Fruit fly (Drosophila melanogaster): Measurements from ENCODE around the gene Nop56.

The Nop56 gene

DNA sequence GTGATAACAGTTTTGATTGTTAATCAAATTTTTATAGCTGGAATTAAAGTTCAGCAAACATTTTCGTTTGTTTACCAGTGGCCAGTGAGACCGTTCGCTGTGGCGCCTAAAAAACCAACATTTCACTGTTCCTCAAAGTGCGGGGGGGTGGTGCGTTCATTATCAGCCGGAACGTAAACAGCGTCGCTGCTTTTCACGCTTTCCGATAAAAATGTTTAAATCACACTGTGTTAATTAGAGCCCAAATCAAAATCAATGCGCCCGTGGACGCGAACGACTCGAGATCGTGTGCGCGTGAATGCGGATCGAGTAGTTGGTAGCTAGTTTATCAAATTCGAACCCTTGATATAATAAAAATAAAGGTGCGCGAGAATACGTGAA lies 27.0 kb upstream of the Nop56 start, which contains the start of gene CG34376 (continued):
- TF ChIP-seq CG1024 (GFP tag; IDR thresholded peaks at IDR 0.05) (0 out of 2 replicates have a peak, but pooled peaks have one; percentile 5), CG9215 (GFP tag; IDR thresholded peaks at IDR 0.05) (0 out of 2 replicates have a peak, but pooled peaks have one; percentile 5), slou (GFP tag; optimal IDR thresholded peaks at IDR 0.05) (no peak), CG12659 (GFP tag; optimal IDR thresholded peaks at IDR 0.05) (peak; percentile 64), CG10209 (GFP tag; optimal IDR thresholded peaks at IDR 0.05) (no peak), CG12071 (GFP tag; optimal IDR thresholded peaks at IDR 0.05) (peak; percentile 3), CG10267 (tag; optimal IDR thresholded peaks at IDR 0.05) (peak; percentile 66), dati (GFP tag; IDR thresholded peaks at IDR 0.05) (0 out of 2 replicates have a peak, but pooled peaks have one; percentile 29), scrt (GFP tag; optimal IDR thresholded peaks at IDR 0.05) (peak; percentile 18), zfh2 (GFP tag; optimal IDR thresholded peaks at IDR 0.05) (peak; percentile 28), MBD-R2 (GFP tag; IDR thresholded peaks at IDR 0.05) (peak; percentile 65), pzg (GFP tag; optimal IDR thresholded peaks at IDR 0.05) (peak; percentile 68), CG13775 (GFP tag; optimal IDR thresholded peaks at IDR 0.05) (peak; percentile 41), bigmax (GFP tag; optimal IDR thresholded peaks at IDR 0.05) (no peak), CG17829 (tag; optimal IDR thresholded peaks at IDR 0.05) (peak; percentile 30), crol (GFP tag; IDR thresholded peaks at IDR 0.05) (peak; percentile 100), HLHmδ (GFP tag; optimal IDR thresholded peaks at IDR 0.05) (peak; percentile 1), H15 (GFP tag; IDR thresholded peaks at IDR 0.05) (no peak), onecut (GFP tag; IDR thresholded peaks at IDR 0.05) (peak; percentile 50), HmgZ (tag; optimal IDR thresholded peaks at IDR 0.05) (peak; percentile 39), CG2889 (GFP tag; IDR thresholded peaks at IDR 0.05) (peak; percentile 58), CG8924 (tag; optimal IDR thresholded peaks at IDR 0.05) (peak; percentile 65), CG8765 (GFP tag; IDR thresholded peaks at IDR 0.05) (no peak), CG14710 (tag; optimal IDR thresholded peaks at IDR 0.05) (peak; percentile 72), bbx (GFP tag; IDR thresholded peaks at IDR 0.05; ENCODE audit: partially characterized antibody) (peak; percentile 18; the same call in 1 of the 2 replicates), gro (GFP tag; optimal IDR thresholded peaks at IDR 0.05) (peak; percentile 55), CG17328 (GFP tag; IDR thresholded peaks at IDR 0.05) (peak; percentile 47; the same call in 1 of the 2 replicates), Sin3A (optimal IDR thresholded peaks at IDR 0.05) (peak; percentile 32), CG13287 (GFP tag; IDR thresholded peaks at IDR 0.05; ENCODE audit: partially characterized antibody) (peak; percentile 26; the same call in 1 of the 2 replicates), Abd-B (GFP tag; optimal IDR thresholded peaks at IDR 0.05) (peak; percentile 35), Taf1 (GFP tag; IDR thresholded peaks at IDR 0.05) (no peak), CG8359 (GFP tag; optimal IDR thresholded peaks at IDR 0.05; ENCODE audit: borderline replicate concordance) (no peak), CG15514 (GFP tag; optimal IDR thresholded peaks at IDR 0.05) (peak; percentile 67), CG9932 (GFP tag; IDR thresholded peaks at IDR 0.05) (peak; percentile 51), CG17361 (GFP tag; IDR thresholded peaks at IDR 0.05) (peak; percentile 68; the same call in 1 of the 3 replicates), Drgx (GFP tag; IDR thresholded peaks at IDR 0.05) (peak; percentile 37), Dp (GFP tag; optimal IDR thresholded peaks at IDR 0.05) (peak; percentile 65), sens-2 (GFP tag; IDR thresholded peaks at IDR 0.05) (peak; percentile 88), CG1792 (GFP tag; optimal IDR thresholded peaks at IDR 0.05) (no peak), trem (tag; optimal IDR thresholded peaks at IDR 0.05) (peak; percentile 57), CG32772 (GFP tag; IDR thresholded peaks at IDR 0.05) (peak; percentile 24; the same call in 1 of the 2 replicates), HLH54F (GFP tag; optimal IDR thresholded peaks at IDR 0.05) (no peak), GATAe (GFP tag; conservative IDR thresholded peaks at IDR 0.05) (peak; percentile 93), CG2199 (GFP tag; IDR thresholded peaks at IDR 0.05) (0 out of 3 replicates have a peak, but pooled peaks have one; percentile 61), CG10147 (GFP tag; optimal IDR thresholded peaks at IDR 0.05) (peak; percentile 0), CG3281 (GFP tag; optimal IDR thresholded peaks at IDR 0.05) (peak; percentile 49), NFAT (GFP tag; IDR thresholded peaks at IDR 0.05) (peak; percentile 78), CG14050 (GFP tag; IDR thresholded peaks at IDR 0.05) (peak; percentile 59; the same call in 1 of the 3 replicates), sima (GFP tag; optimal IDR thresholded peaks at IDR 0.05) (no peak), ara (GFP tag; IDR thresholded peaks at IDR 0.05) (peak; percentile 51), CG9437 (GFP tag; optimal IDR thresholded peaks at IDR 0.05) (peak; percentile 76), CTCF (GFP tag; optimal IDR thresholded peaks at IDR 0.05) (peak; percentile 29)

Data from whole organism, embryonic.